Worm (Caenorhabditis elegans): ENCODE results near the gene arid-1.
A peak's percentile ranks its signal among the peaks of the same experiment; 100 is the strongest.

arid-1 gene

ce11 chrV:144794-145193 lies 41.2 kb upstream of the arid-1 start, which contains the start of gene srh-82:
Gene srh-82 (plus strand): TSS chrV:145094.
- TF ChIP-seq efl-1 (optimal IDR thresholded peaks at IDR 0.05) (no peak), efl-1 (GFP tag; optimal IDR thresholded peaks at IDR 0.05 in 1 of 2) (peak in 1 of 2 experiments; percentile 0), C16A3.4 (tag; optimal IDR thresholded peaks at IDR 0.05) (no peak), efl-3 (GFP tag; optimal IDR thresholded peaks at IDR 0.05) (no peak)

- TF ChIP-seq efl-3 (GFP tag; optimal IDR thresholded peaks at IDR 0.05): no peak
- no peak for TF ChIP-seq isw-1 (GFP tag; IDR thresholded peaks at IDR 0.05)
- TF ChIP-seq snu-23 (GFP tag; optimal IDR thresholded peaks at IDR 0.05): no peak
- TF ChIP-seq ceh-82 (tag; optimal IDR thresholded peaks at IDR 0.05): no peak
These were observed 40.3 kb upstream of the arid-1 start for ce11 chrV:145694-146093.

ce11 chrV:150059-150458 lies 35.9 kb upstream of the arid-1 start:
- TF ChIP-seq unc-98 (GFP tag; IDR thresholded peaks at IDR 0.05) (no peak), nhr-85 (tag) (no peak), vab-15 (tag; optimal IDR thresholded peaks at IDR 0.05) (no peak), irx-1 (tag; optimal IDR thresholded peaks at IDR 0.05) (no peak), nhr-12 (tag; optimal IDR thresholded peaks at IDR 0.05) (no peak), tbx-2 (tag; optimal IDR thresholded peaks at IDR 0.05) (no peak), tlp-1 (tag; optimal IDR thresholded peaks at IDR 0.05) (no peak), unc-62 (GFP tag; optimal IDR thresholded peaks at IDR 0.05) (no peak), elt-2 (tag; optimal IDR thresholded peaks at IDR 0.05) (no peak), fkh-10 (GFP tag; optimal IDR thresholded peaks at IDR 0.05) (no peak), swsn-7 (tag; optimal IDR thresholded peaks at IDR 0.05) (no peak)

- TF ChIP-seq blmp-1 (tag; optimal IDR thresholded peaks at IDR 0.05) (peak; percentile 55), ceh-82 (tag; optimal IDR thresholded peaks at IDR 0.05) (no peak), efl-1 (optimal IDR thresholded peaks at IDR 0.05) (no peak), efl-1 (GFP tag; optimal IDR thresholded peaks at IDR 0.05 in 1 of 2) (peak in 1 of 2 experiments; percentile 28), nhr-20 (tag; optimal IDR thresholded peaks at IDR 0.05) (peak; percentile 26), ceh-63 (GFP tag; optimal IDR thresholded peaks at IDR 0.05) (no peak)
These were observed 34.7 kb upstream of the arid-1 start, which contains the start of gene W03F9.4 for ce11 chrV:151310-151709. Gene W03F9.4 (minus strand): TSS chrV:151388.

- TF ChIP-seq efl-1 (optimal IDR thresholded peaks at IDR 0.05) (no peak), efl-1 (GFP tag; optimal IDR thresholded peaks at IDR 0.05 in 1 of 2) (no peak), dsc-1 (tag; optimal IDR thresholded peaks at IDR 0.05) (no peak), skn-1 (tag; optimal IDR thresholded peaks at IDR 0.05) (no peak), sox-4 (tag; optimal IDR thresholded peaks at IDR 0.05) (no peak), nhr-12 (tag; optimal IDR thresholded peaks at IDR 0.05) (no peak), C04F5.9 (tag; optimal IDR thresholded peaks at IDR 0.05) (no peak), lin-13 (GFP tag; optimal IDR thresholded peaks at IDR 0.05) (no peak), xbp-1 (tag; optimal IDR thresholded peaks at IDR 0.05) (no peak), elt-2 (tag; optimal IDR thresholded peaks at IDR 0.05) (no peak), snu-23 (GFP tag; optimal IDR thresholded peaks at IDR 0.05) (no peak), hlh-17 (GFP tag; optimal IDR thresholded peaks at IDR 0.05; ENCODE audit: borderline replicate concordance) (no peak), ces-1 (GFP tag; optimal IDR thresholded peaks at IDR 0.05) (no peak), lir-3 (tag; optimal IDR thresholded peaks at IDR 0.05; ENCODE audit: poor library complexity) (no peak), blmp-1 (tag; optimal IDR thresholded peaks at IDR 0.05) (no peak), lsy-2 (tag; optimal IDR thresholded peaks at IDR 0.05) (no peak), pax-3 (tag; optimal IDR thresholded peaks at IDR 0.05) (no peak), mef-2 (tag; optimal IDR thresholded peaks at IDR 0.05) (no peak), unc-86 (tag; optimal IDR thresholded peaks at IDR 0.05) (no peak)
These were observed 33.8 kb upstream of the arid-1 start for ce11 chrV:152156-152555.

ce11 chrV:153867-154266 lies 32.1 kb upstream of the arid-1 start:
- TF ChIP-seq ceh-88 (GFP tag; IDR thresholded peaks at IDR 0.05): no peak
- TF ChIP-seq jun-1 (tag; optimal IDR thresholded peaks at IDR 0.05): no peak
- TF ChIP-seq isw-1 (GFP tag; IDR thresholded peaks at IDR 0.05): no peak
- no peak for TF ChIP-seq rnt-1 (tag; optimal IDR thresholded peaks at IDR 0.05)
- TF ChIP-seq irx-1 (tag; optimal IDR thresholded peaks at IDR 0.05): no peak
- TF ChIP-seq fkh-4 (tag; optimal IDR thresholded peaks at IDR 0.05; ENCODE audit: borderline replicate concordance): no peak
- no peak for TF ChIP-seq zip-4 (GFP tag; optimal IDR thresholded peaks at IDR 0.05)
- TF ChIP-seq nhr-90 (tag; optimal IDR thresholded peaks at IDR 0.05; ENCODE audit: poor library complexity): no peak
- TF ChIP-seq hpl-2 (GFP tag; optimal IDR thresholded peaks at IDR 0.05): no peak
- no peak for TF ChIP-seq lin-15B (tag; optimal IDR thresholded peaks at IDR 0.05)
- no peak for TF ChIP-seq lin-39 (tag; optimal IDR thresholded peaks at IDR 0.05)
- no peak for TF ChIP-seq ceh-8 (GFP tag; optimal IDR thresholded peaks at IDR 0.05)
- TF ChIP-seq aha-1 (tag; optimal IDR thresholded peaks at IDR 0.05): no peak
